Worm (Caenorhabditis elegans) whole organism, late embryonic: ENCODE measurements around the gene oma-2.

Experiments
- C08G9.2 ChIP-seq: sonication (generic microtip); optimal IDR thresholded peaks from 2 replicates; lab custom pipeline; 2016; ENCODE audit warnings: mild to moderate bottlenecking, missing genetic modification characterization, moderate library complexity, missing compliant biosample characterization
- T23F11.4 ChIP-seq: fragments of 200-800 bp; sonication (Bioruptor generic); optimal IDR thresholded peaks from 2 replicates; lab custom pipeline; 2018; ENCODE audit warnings: mild to moderate bottlenecking, missing genetic modification characterization, missing compliant biosample characterization
- Y22D7AL.16 ChIP-seq: sonication (generic microtip); optimal IDR thresholded peaks from 2 replicates; lab custom pipeline; 2016; ENCODE audit warnings: missing genetic modification characterization, missing compliant biosample characterization
- ahr-1 ChIP-seq: sonication (generic microtip); optimal IDR thresholded peaks from 2 replicates; lab custom pipeline; 2016; ENCODE audit warnings: missing genetic modification characterization, missing compliant biosample characterization
- ceh-14 ChIP-seq: sonication (generic microtip); optimal IDR thresholded peaks from 2 replicates; lab custom pipeline; 2016; ENCODE audit warnings: missing genotype, missing genetic modification characterization, missing compliant biosample characterization
- ceh-19 ChIP-seq: fragments of 200-800 bp; sonication (Bioruptor generic); optimal IDR thresholded peaks from 2 replicates; lab custom pipeline; 2018; ENCODE audit warnings: mild to moderate bottlenecking, missing genetic modification characterization, missing compliant biosample characterization
- ceh-2 ChIP-seq: sonication (generic microtip); optimal IDR thresholded peaks from 2 replicates; lab custom pipeline; 2016; ENCODE audit warnings: missing genotype, missing genetic modification characterization, missing compliant biosample characterization
- ceh-22 ChIP-seq: sonication (generic microtip); optimal IDR thresholded peaks from 2 replicates; lab custom pipeline; 2017; ENCODE audit warnings: missing biosample characterization, missing genetic modification characterization
- ceh-24 ChIP-seq: sonication (generic microtip); optimal IDR thresholded peaks from 2 replicates; lab custom pipeline; 2016; ENCODE audit warnings: mild to moderate bottlenecking, missing genetic modification characterization, missing compliant biosample characterization
- ceh-34 ChIP-seq: sonication (generic microtip); optimal IDR thresholded peaks from 2 replicates; lab custom pipeline; 2016; ENCODE audit warnings: mild to moderate bottlenecking, missing genetic modification characterization, missing compliant biosample characterization
- ceh-45 ChIP-seq: fragments of 200-800 bp; sonication (Bioruptor generic); IDR thresholded peaks from 2 replicates; pipeline ENCODE4 v1.3.6; 2022; ENCODE audit warnings: missing genetic modification reagents, missing genetic modification characterization, missing compliant biosample characterization
- dmd-4 ChIP-seq: sonication (generic microtip); optimal IDR thresholded peaks from 2 replicates; lab custom pipeline; 2016; ENCODE audit warnings: borderline replicate concordance, missing genetic modification characterization, missing compliant biosample characterization
- elt-4 ChIP-seq: sonication (generic microtip); optimal IDR thresholded peaks from 2 replicates; lab custom pipeline; 2016; ENCODE audit warnings: missing genetic modification characterization, missing compliant biosample characterization
- eyg-1 ChIP-seq: sonication (generic microtip); optimal IDR thresholded peaks from 2 replicates; lab custom pipeline; 2016; ENCODE audit warnings: missing genotype, missing genetic modification characterization, missing compliant biosample characterization
- fax-1 ChIP-seq: sonication (generic microtip); optimal IDR thresholded peaks from 2 replicates; lab custom pipeline; 2016; ENCODE audit warnings: missing genotype, missing genetic modification characterization, missing compliant biosample characterization
- fkh-10 ChIP-seq: fragments of 150-350 bp; optimal IDR thresholded peaks from 2 replicates; lab custom pipeline; 2014; ENCODE audit warnings: missing biosample characterization, missing genetic modification reagents, missing genetic modification characterization
- fkh-6 ChIP-seq: sonication (generic microtip); optimal IDR thresholded peaks from 2 replicates; lab custom pipeline; 2016; ENCODE audit warnings: missing genetic modification characterization, missing compliant biosample characterization
- gmeb-2 ChIP-seq: sonication (generic microtip); optimal IDR thresholded peaks from 2 replicates; lab custom pipeline; 2016; ENCODE audit warnings: missing genetic modification characterization, inconsistent platforms, missing compliant biosample characterization
- hlh-15 ChIP-seq: sonication (generic microtip); optimal IDR thresholded peaks from 2 replicates; lab custom pipeline; 2016; ENCODE audit warnings: missing genetic modification characterization, missing compliant biosample characterization
- hlh-8 ChIP-seq: sonication (generic microtip); optimal IDR thresholded peaks from 2 replicates; lab custom pipeline; 2016; ENCODE audit warnings: missing genotype, missing genetic modification characterization, missing compliant biosample characterization
- lin-11 ChIP-seq: fragments of 200-800 bp; sonication (Bioruptor generic); optimal IDR thresholded peaks from 2 replicates; lab custom pipeline; 2018; ENCODE audit warnings: mild to moderate bottlenecking, missing genetic modification characterization, missing compliant biosample characterization
- nfya-1 ChIP-seq: sonication (generic microtip); optimal IDR thresholded peaks from 2 replicates; lab custom pipeline; 2017; ENCODE audit warnings: missing genetic modification characterization, mild to moderate bottlenecking, missing compliant biosample characterization, antibody characterized with exemption, moderate library complexity
- nhr-232 ChIP-seq: sonication (generic microtip); optimal IDR thresholded peaks from 2 replicates; lab custom pipeline; 2016; ENCODE audit warnings: missing genetic modification characterization, missing compliant biosample characterization
- pag-3 ChIP-seq: sonication (generic microtip); optimal IDR thresholded peaks from 2 replicates; lab custom pipeline; 2016; ENCODE audit warnings: missing compliant biosample characterization, missing genetic modification characterization, borderline replicate concordance
- pat-9 ChIP-seq: fragments of 200-800 bp; sonication (Bioruptor generic); optimal IDR thresholded peaks from 2 replicates; lab custom pipeline; 2018; ENCODE audit warnings: mild to moderate bottlenecking, missing genetic modification characterization, moderate library complexity, missing compliant biosample characterization
- pax-1 ChIP-seq: fragments of 150-350 bp; optimal IDR thresholded peaks from 2 replicates; lab custom pipeline; 2014; ENCODE audit warnings: missing biosample characterization, missing genetic modification characterization
- pha-2 ChIP-seq: sonication (generic microtip); optimal IDR thresholded peaks from 2 replicates; lab custom pipeline; 2017; ENCODE audit warnings: mild to moderate bottlenecking, missing genetic modification characterization, missing compliant biosample characterization
- pha-4 ChIP-seq: fragments of 150-350 bp; optimal IDR thresholded peaks from 2 replicates; lab custom pipeline; 2018; ENCODE audit warnings: missing biosample characterization, missing genetic modification reagents, missing genetic modification characterization
- pqm-1 ChIP-seq: sonication (generic microtip); optimal IDR thresholded peaks from 2 replicates; lab custom pipeline; 2016; ENCODE audit warnings: missing genetic modification characterization, missing compliant biosample characterization
- pros-1 ChIP-seq: fragments of 150-350 bp; optimal IDR thresholded peaks from 2 replicates; lab custom pipeline; 2014; ENCODE audit warnings: missing biosample characterization, missing genetic modification reagents, missing genetic modification characterization
- sox-2 ChIP-seq: fragments of 200-800 bp; sonication (Bioruptor generic); IDR thresholded peaks from 2 replicates; pipeline ENCODE4 v1.3.6; 2022; ENCODE audit warnings: missing genetic modification reagents, missing genetic modification characterization, missing compliant biosample characterization
- syd-9 ChIP-seq: sonication (generic microtip); optimal IDR thresholded peaks from 2 replicates; lab custom pipeline; 2016; ENCODE audit warnings: mild to moderate bottlenecking, missing genetic modification characterization, moderate library complexity, missing compliant biosample characterization
- tbx-7 ChIP-seq: sonication (generic microtip); optimal IDR thresholded peaks from 2 replicates; lab custom pipeline; 2016; ENCODE audit warnings: missing genotype, missing genetic modification characterization, missing compliant biosample characterization
- unc-3 ChIP-seq, 2 experiments: fragments of 200-800 bp in 1 of 2; sonication (Bioruptor generic) in 1 of 2; sonication (generic microtip) in 1 of 2; conservative IDR thresholded peaks in 1 of 2; optimal IDR thresholded peaks in 1 of 2; 2 replicates each; pipeline versions ENCODE4 v1.3.6 to Lab custom; 2016 to 2022; ENCODE audit warnings: missing compliant biosample characterization in 2 of 2, missing genetic modification characterization in 2 of 2, missing genetic modification reagents in 1 of 2
- unc-86 ChIP-seq: sonication (generic microtip); optimal IDR thresholded peaks from 2 replicates; lab custom pipeline; 2016; ENCODE audit warnings: missing genetic modification characterization, missing compliant biosample characterization

oma-2 gene

DNA sequence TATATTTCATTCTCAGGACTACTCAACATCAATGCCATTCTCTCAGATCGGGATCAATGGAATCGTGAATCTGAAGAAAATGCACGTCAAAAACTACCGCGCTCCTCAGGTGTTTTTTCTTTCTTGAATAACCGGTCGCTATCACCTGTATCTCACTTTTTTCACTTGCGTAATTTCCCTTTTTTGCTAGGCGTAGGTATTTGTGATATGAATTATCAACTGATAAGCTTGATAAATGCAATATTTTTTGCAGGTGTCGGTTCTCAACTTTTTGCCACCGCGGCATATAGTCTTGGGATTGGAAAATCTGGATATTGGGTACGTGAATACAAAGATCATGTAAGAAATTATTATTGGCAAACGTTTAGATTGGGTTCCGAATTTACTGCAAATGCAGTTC is 25.9 kb downstream of the oma-2 start:
- TF ChIP-seq unc-3 (GFP tag; conservative IDR thresholded peaks at IDR 0.05; lab: Robert Waterston, UW) (no peak), unc-3 (tag; optimal IDR thresholded peaks at IDR 0.05; lab: Kevin White, UChicago) (no peak), gmeb-2 (tag; lab: Kevin White, UChicago) (no peak), fax-1 (tag; lab: Kevin White, UChicago) (no peak), sox-2 (GFP tag; lab: Robert Waterston, UW) (no peak), dmd-4 (tag; lab: Kevin White, UChicago) (no peak), pha-4 (no peak), syd-9 (tag; lab: Kevin White, UChicago) (no peak), pqm-1 (tag; lab: Kevin White, UChicago) (no peak), ceh-2 (tag; lab: Kevin White, UChicago) (no peak), pat-9 (tag; lab: Kevin White, UChicago) (no peak)

ce11 chrV:8058359-8058758 is 29.1 kb downstream of the oma-2 start, which contains the start of gene str-138:
TSS of gene str-138 (plus strand) at chrV:8058659.
- TF ChIP-seq fkh-6 (tag; lab: Kevin White, UChicago) (no peak), pag-3 (tag; lab: Kevin White, UChicago) (no peak), pha-4 (no peak), Y22D7AL.16 (tag; lab: Kevin White, UChicago) (no peak), ceh-2 (tag; lab: Kevin White, UChicago) (no peak), gmeb-2 (tag; lab: Kevin White, UChicago) (no peak), pat-9 (tag; lab: Kevin White, UChicago) (no peak), pha-2 (tag; lab: Kevin White, UChicago) (no peak)

- TF ChIP-seq ceh-19 (GFP tag; lab: Kevin White, UChicago) (no peak), nhr-232 (tag; lab: Kevin White, UChicago) (no peak), unc-86 (tag; lab: Kevin White, UChicago) (no peak), ahr-1 (no peak), C08G9.2 (tag; lab: Kevin White, UChicago) (no peak)
These were observed 32.8 kb downstream of the oma-2 start, which contains the start of gene str-139 for ce11 chrV:8062074-8062473. TSS of gene str-139 (minus strand) at chrV:8062174.

ce11 chrV:8067800-8068199 is 38.6 kb downstream of the oma-2 start, which contains the start of gene str-140:
TSS of gene str-140 (minus strand) at chrV:8067900.
- TF ChIP-seq nfya-1 (tag; lab: Kevin White, UChicago): no peak
- no peak for TF ChIP-seq pros-1 (tag; lab: Kevin White, UChicago)
- TF ChIP-seq ceh-22 (tag; lab: Kevin White, UChicago): no peak
- no peak for TF ChIP-seq fkh-6 (tag; lab: Kevin White, UChicago)
- TF ChIP-seq T23F11.4 (GFP tag; lab: Kevin White, UChicago): no peak
- no peak for TF ChIP-seq elt-4 (tag; lab: Kevin White, UChicago)
- no peak for TF ChIP-seq fkh-10 (GFP tag; lab: Kevin White, UChicago)
- no peak for TF ChIP-seq ceh-14 (tag; lab: Kevin White, UChicago)
- no peak for TF ChIP-seq unc-86 (tag; lab: Kevin White, UChicago)
- no peak for TF ChIP-seq hlh-8 (tag; lab: Kevin White, UChicago)
- TF ChIP-seq pqm-1 (tag; lab: Kevin White, UChicago): no peak
- no peak for TF ChIP-seq ceh-19 (GFP tag; lab: Kevin White, UChicago)

DNA sequence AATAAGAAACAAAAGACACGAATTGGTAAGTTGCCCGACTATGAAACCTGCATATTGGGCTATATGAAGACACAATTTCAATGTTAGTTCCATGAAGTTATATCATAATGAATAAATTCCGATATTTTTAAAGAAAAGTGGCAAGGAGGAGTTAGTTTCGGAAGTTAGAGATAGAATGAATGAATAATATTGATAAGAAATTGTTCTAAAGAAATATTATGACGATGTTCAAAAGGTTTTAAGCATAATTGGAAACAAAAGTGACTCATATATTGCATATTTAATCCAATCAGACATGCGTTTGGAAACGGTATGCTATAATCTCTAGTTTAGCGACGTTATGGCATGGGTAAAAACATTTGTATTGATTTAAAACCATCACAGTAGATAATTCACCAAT is 40.4 kb downstream of the oma-2 start, which contains the start of gene str-143:
str-143 (minus strand) TSS at position 101 of the 400 bp plus-strand sequence.
- TF ChIP-seq ceh-45 (no peak), tbx-7 (tag; lab: Kevin White, UChicago) (no peak), T23F11.4 (GFP tag; lab: Kevin White, UChicago) (no peak), ceh-34 (tag; lab: Kevin White, UChicago) (no peak), ceh-2 (tag; lab: Kevin White, UChicago) (no peak), nhr-232 (tag; lab: Kevin White, UChicago) (no peak), unc-86 (tag; lab: Kevin White, UChicago) (no peak), pat-9 (tag; lab: Kevin White, UChicago) (no peak), lin-11 (tag; lab: Kevin White, UChicago) (no peak), eyg-1 (tag; lab: Kevin White, UChicago) (no peak), pax-1 (tag; lab: Kevin White, UChicago) (no peak), ceh-24 (tag; lab: Kevin White, UChicago) (no peak), hlh-15 (tag; lab: Kevin White, UChicago) (no peak)
